Worm (Caenorhabditis elegans): ENCODE data around the gene C27H5.12.
A peak's percentile ranks its signal among the peaks of the same experiment; 100 is the strongest.

C27H5.12 gene

ce11 chrII:7200051-7200599 is 38.7 kb upstream of the C27H5.12 start, which contains the start of gene pcrg-1 (continued):
- TF ChIP-seq dmd-6 (GFP tag; IDR thresholded peaks at IDR 0.05) (peak; percentile 55), hlh-11 (tag; optimal IDR thresholded peaks at IDR 0.05) (peak; percentile 74), dve-1 (tag; optimal IDR thresholded peaks at IDR 0.05; ENCODE audit: insufficient read depth) (peak; percentile 57), nhr-111 (GFP tag; optimal IDR thresholded peaks at IDR 0.05) (peak; percentile 76), ZK546.5 (tag; optimal IDR thresholded peaks at IDR 0.05) (no peak), F26F4.8 (GFP tag; conservative IDR thresholded peaks at IDR 0.05) (peak; percentile 95), hlh-30 (tag; optimal IDR thresholded peaks at IDR 0.05; ENCODE audit: insufficient read depth) (peak; percentile 69), lin-38 (GFP tag; IDR thresholded peaks at IDR 0.05) (peak; percentile 84), dpl-1 (GFP tag; optimal IDR thresholded peaks at IDR 0.05) (peak; percentile 50), daf-19 (GFP tag; conservative IDR thresholded peaks at IDR 0.05) (peak; percentile 63; the same call in 1 of the 2 replicates), zfp-2 (tag; optimal IDR thresholded peaks at IDR 0.05) (no peak), fkh-10 (GFP tag; optimal IDR thresholded peaks at IDR 0.05) (no peak), php-3 (GFP tag; IDR thresholded peaks at IDR 0.05) (peak; percentile 84), ceh-62 (tag; optimal IDR thresholded peaks at IDR 0.05) (no peak), duxl-1 (tag; optimal IDR thresholded peaks at IDR 0.05; ENCODE audit: poor library complexity) (no peak), snpc-4 (tag; optimal IDR thresholded peaks at IDR 0.05) (peak; percentile 95), ceh-20 (GFP tag; IDR thresholded peaks at IDR 0.05) (peak; percentile 79), arid-1 (GFP tag; conservative IDR thresholded peaks at IDR 0.05) (peak; percentile 93), Y75B8A.6 (GFP tag; IDR thresholded peaks at IDR 0.05) (peak; percentile 91), mep-1 (tag; optimal IDR thresholded peaks at IDR 0.05) (peak; percentile 61), lin-13 (GFP tag; optimal IDR thresholded peaks at IDR 0.05) (peak; percentile 64), nhr-102 (tag; optimal IDR thresholded peaks at IDR 0.05) (peak; percentile 59), Y48G9A.11 (GFP tag; IDR thresholded peaks at IDR 0.05) (peak; percentile 84), zip-11 (GFP tag; IDR thresholded peaks at IDR 0.05) (peak; percentile 66), nhr-25 (tag; optimal IDR thresholded peaks at IDR 0.05; ENCODE audit: borderline replicate concordance, insufficient read depth) (peak; percentile 69), fos-1 (tag; optimal IDR thresholded peaks at IDR 0.05) (no peak), nhr-10 (tag; optimal IDR thresholded peaks at IDR 0.05) (no peak), spr-1 (tag; optimal IDR thresholded peaks at IDR 0.05) (peak; percentile 80), madf-5 (GFP tag; IDR thresholded peaks at IDR 0.05) (peak; percentile 23 to 70; a peak in 1 of 4 replicates), snpc-1.2 (GFP tag; IDR thresholded peaks at IDR 0.05) (peak; percentile 86), lin-15B (tag; optimal IDR thresholded peaks at IDR 0.05) (no peak), zip-2 (tag; optimal IDR thresholded peaks at IDR 0.05) (peak; percentile 35), daf-16 (GFP tag; optimal IDR thresholded peaks at IDR 0.05) (peak; percentile 81 to 87), daf-16 (tag; optimal IDR thresholded peaks at IDR 0.05) (peak; percentile 60), nhr-11 (tag; optimal IDR thresholded peaks at IDR 0.05) (no peak), nhr-77 (tag; optimal IDR thresholded peaks at IDR 0.05) (no peak), dmd-9 (GFP tag; IDR thresholded peaks at IDR 0.05) (peak; percentile 78; the same call in 1 of the 2 replicates), nhr-76 (tag; optimal IDR thresholded peaks at IDR 0.05) (no peak), zag-1 (tag; optimal IDR thresholded peaks at IDR 0.05) (no peak), hmg-1.1 (GFP tag; IDR thresholded peaks at IDR 0.05) (peak; percentile 97), ama-1 (optimal IDR thresholded peaks at IDR 0.05) (no peak), lin-39 (tag; optimal IDR thresholded peaks at IDR 0.05) (no peak), ceh-28 (tag; optimal IDR thresholded peaks at IDR 0.05) (no peak), F37D6.2 (tag; optimal IDR thresholded peaks at IDR 0.05) (peak; percentile 29), ztf-11 (tag; optimal IDR thresholded peaks at IDR 0.05) (no peak), nhr-48 (tag; optimal IDR thresholded peaks at IDR 0.05) (peak; percentile 67), vab-7 (GFP tag; IDR thresholded peaks at IDR 0.05) (peak; percentile 93), saeg-2 (GFP tag; IDR thresholded peaks at IDR 0.05) (peak; percentile 89), hif-1 (tag; optimal IDR thresholded peaks at IDR 0.05) (peak; percentile 12 to 56), set-16 (GFP tag; IDR thresholded peaks at IDR 0.05) (no peak; the same call in none of the 2 replicates), gei-8 (GFP tag; optimal IDR thresholded peaks at IDR 0.05) (peak; percentile 12)

Data from whole organism, L4 larva.